Fruit fly (Drosophila melanogaster): Measurements from ENCODE around the gene CG32638.

Gene CG32638

DNA sequence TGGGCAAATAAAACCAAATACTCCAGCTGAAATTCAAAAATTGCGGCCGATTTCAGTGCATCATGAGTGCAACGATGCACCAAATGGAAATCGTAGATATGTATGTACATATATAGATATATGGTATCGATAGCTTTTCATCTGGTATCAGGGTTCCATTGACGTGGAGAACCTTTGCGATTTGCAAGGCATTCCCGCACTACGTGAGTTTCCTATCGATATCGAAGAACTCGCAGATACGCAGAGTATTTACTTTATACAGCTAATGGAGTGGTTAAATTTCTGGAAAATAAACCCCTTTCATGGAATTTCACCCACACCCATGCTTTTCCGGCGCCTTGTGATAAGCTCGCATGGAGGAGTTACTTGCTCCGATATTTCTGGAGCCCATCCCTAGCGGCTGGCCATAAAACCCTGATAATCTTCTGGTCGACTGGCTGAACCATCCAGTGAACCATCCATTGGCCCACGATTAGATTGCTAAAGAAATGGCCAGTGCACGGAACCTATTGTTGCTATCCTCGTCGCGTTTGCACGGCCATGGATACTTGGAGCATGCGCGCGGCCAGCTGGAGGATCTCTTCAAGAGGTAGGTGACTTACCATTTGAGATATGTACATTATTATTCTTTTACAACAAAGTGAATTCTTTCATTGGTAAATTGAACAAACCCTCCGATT, 34.4 kb downstream of the CG32638 start, which contains the start of gene CG2200 (continued):
- peak; percentile 1 for TF ChIP-seq CG4820 (GFP tag; optimal IDR thresholded peaks at IDR 0.05)
- 0 out of 2 replicates have a peak, but pooled peaks have one; percentile 30 for TF ChIP-seq Atf6 (GFP tag; IDR thresholded peaks at IDR 0.05)
- TF ChIP-seq sens (GFP tag): peak; percentile 85
- peak; percentile 43 for TF ChIP-seq CG30403 (GFP tag; optimal IDR thresholded peaks at IDR 0.05)
- peak; percentile 50 for TF ChIP-seq CG9437 (GFP tag; optimal IDR thresholded peaks at IDR 0.05)
- peak; percentile 62 for TF ChIP-seq CG2129 (GFP tag; IDR thresholded peaks at IDR 0.05; ENCODE audit: partially characterized antibody)
- peak; percentile 28 for TF ChIP-seq Hmr (GFP tag; optimal IDR thresholded peaks at IDR 0.05)
- peak; percentile 42 for TF ChIP-seq CG12391 (tag; optimal IDR thresholded peaks at IDR 0.05)
- TF ChIP-seq mirr (GFP tag; optimal IDR thresholded peaks at IDR 0.05): peak; percentile 2
- 0 out of 2 replicates have a peak, but pooled peaks have one; percentile 35 for TF ChIP-seq sob (GFP tag; IDR thresholded peaks at IDR 0.05)
- no peak for TF ChIP-seq tll (GFP tag; optimal IDR thresholded peaks at IDR 0.05)
- peak; percentile 58 for TF ChIP-seq CG12659 (GFP tag; optimal IDR thresholded peaks at IDR 0.05)
- peak; percentile 32 for TF ChIP-seq CG17829 (tag; optimal IDR thresholded peaks at IDR 0.05)
- TF ChIP-seq Myb (GFP tag; optimal IDR thresholded peaks at IDR 0.05): peak; percentile 16
- TF ChIP-seq CG11085 (GFP tag; IDR thresholded peaks at IDR 0.05): no peak
- peak; percentile 31 for TF ChIP-seq Sox102F (GFP tag; optimal IDR thresholded peaks at IDR 0.05)
- no peak for TF ChIP-seq CG3726 (GFP tag; IDR thresholded peaks at IDR 0.05)
- TF ChIP-seq zfh1 (GFP tag; IDR thresholded peaks at IDR 0.05): peak; percentile 52; the same call in 2 of the 3 replicates
- TF ChIP-seq CG6791 (GFP tag; IDR thresholded peaks at IDR 0.05; ENCODE audit: partially characterized antibody): peak; percentile 86
- TF ChIP-seq Dref (GFP tag; IDR thresholded peaks at IDR 0.05): peak; percentile 68
- peak; percentile 81 for TF ChIP-seq Opbp (GFP tag; IDR thresholded peaks at IDR 0.05; ENCODE audit: partially characterized antibody)
- no peak for TF ChIP-seq rib (GFP tag; IDR thresholded peaks at IDR 0.05)
- peak; percentile 82 for TF ChIP-seq CG13287 (GFP tag; IDR thresholded peaks at IDR 0.05; ENCODE audit: partially characterized antibody)
- peak; percentile 7 for TF ChIP-seq shn (GFP tag; optimal IDR thresholded peaks at IDR 0.05)
- TF ChIP-seq Xbp1 (GFP tag; optimal IDR thresholded peaks at IDR 0.05): peak; percentile 52
- TF ChIP-seq mld (GFP tag; IDR thresholded peaks at IDR 0.05; ENCODE audit: partially characterized antibody): peak; percentile 69; the same call in 2 of the 3 replicates
- TF ChIP-seq mam (GFP tag; optimal IDR thresholded peaks at IDR 0.05): peak; percentile 34
- TF ChIP-seq CG16813 (GFP tag; IDR thresholded peaks at IDR 0.05; ENCODE audit: partially characterized antibody): peak; percentile 83
- TF ChIP-seq CG6272 (GFP tag; IDR thresholded peaks at IDR 0.05): peak; percentile 45; the same call in 1 of the 2 replicates
- TF ChIP-seq CG13624 (GFP tag; optimal IDR thresholded peaks at IDR 0.05): peak; percentile 44
- TF ChIP-seq al (GFP tag; IDR thresholded peaks at IDR 0.05): no peak
- TF ChIP-seq cas (GFP tag; IDR thresholded peaks at IDR 0.05): no peak
- no peak for TF ChIP-seq CG16779 (GFP tag; IDR thresholded peaks at IDR 0.05)
- peak; percentile 28 for TF ChIP-seq CG12071 (GFP tag; optimal IDR thresholded peaks at IDR 0.05)
- peak; percentile 13 for TF ChIP-seq CG33213 (GFP tag; optimal IDR thresholded peaks at IDR 0.05)
- peak; percentile 31 for TF ChIP-seq schlank (tag; optimal IDR thresholded peaks at IDR 0.05)
- peak; percentile 88 for TF ChIP-seq Sry-δ (GFP tag; optimal IDR thresholded peaks at IDR 0.05)
- TF ChIP-seq YL-1 (GFP tag; optimal IDR thresholded peaks at IDR 0.05): peak; percentile 0
- TF ChIP-seq bbx (GFP tag; IDR thresholded peaks at IDR 0.05; ENCODE audit: partially characterized antibody): peak; percentile 80
- no peak for TF ChIP-seq CG4707 (GFP tag; optimal IDR thresholded peaks at IDR 0.05)
- TF ChIP-seq dysf (GFP tag; IDR thresholded peaks at IDR 0.05): peak; percentile 55; the same call in 2 of the 3 replicates
- TF ChIP-seq CG10209 (GFP tag; optimal IDR thresholded peaks at IDR 0.05): no peak
- peak in 1 of 2 experiments; percentile 19 for TF ChIP-seq bsh (GFP tag; optimal IDR thresholded peaks at IDR 0.05)
- peak; percentile 21 for TF ChIP-seq gcm (GFP tag; optimal IDR thresholded peaks at IDR 0.05)
- TF ChIP-seq CG12769 (tag; optimal IDR thresholded peaks at IDR 0.05): peak; percentile 71
- TF ChIP-seq CG8924 (tag; optimal IDR thresholded peaks at IDR 0.05): peak; percentile 8
- no peak for TF ChIP-seq CG13296 (GFP tag; optimal IDR thresholded peaks at IDR 0.05)
- peak; percentile 9 for TF ChIP-seq CG10267 (tag; optimal IDR thresholded peaks at IDR 0.05)
